Worm (Caenorhabditis elegans): ENCODE measurements around the gene ham-2.
A peak's percentile ranks its signal among the peaks of the same experiment; 100 is the strongest.

ham-2 gene

ce11 chrX:4523315-4523714 lies 31.2 kb upstream of the ham-2 start:
- TF ChIP-seq ets-7 (tag; optimal IDR thresholded peaks at IDR 0.05) (no peak), hmbx-1 (tag; optimal IDR thresholded peaks at IDR 0.05) (no peak), ama-1 (optimal IDR thresholded peaks at IDR 0.05) (no peak), tbx-37 (GFP tag; conservative IDR thresholded peaks at IDR 0.05) (no peak), tra-4 (tag; optimal IDR thresholded peaks at IDR 0.05) (no peak), sea-1 (GFP tag; conservative IDR thresholded peaks at IDR 0.05) (no peak), B0310.2 (tag; optimal IDR thresholded peaks at IDR 0.05) (no peak), pes-1 (GFP tag; IDR thresholded peaks at IDR 0.05) (no peak)

DNA sequence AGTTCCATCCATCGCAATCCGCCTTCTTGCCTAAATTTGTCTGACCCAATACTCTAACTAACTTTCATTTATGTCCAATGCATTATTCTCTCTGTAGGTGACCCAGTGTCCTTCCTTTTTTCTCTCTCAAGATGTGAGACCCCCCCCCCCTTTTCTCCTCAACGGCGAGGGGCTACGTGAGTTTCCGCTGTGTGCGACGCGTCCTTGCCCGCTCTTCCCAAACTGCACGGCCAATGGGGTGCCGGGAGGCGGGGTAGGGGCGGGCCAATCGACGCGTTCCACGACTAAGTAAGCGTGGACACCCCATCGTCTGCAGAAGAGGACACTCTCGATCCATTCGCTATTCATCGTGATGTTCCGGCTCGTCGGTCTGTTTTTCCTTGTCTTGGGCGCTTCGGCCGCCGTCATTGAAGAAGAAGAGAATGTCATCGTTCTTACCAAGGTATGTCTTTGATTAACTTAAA lies 30.6 kb upstream of the ham-2 start, which contains the start of gene pdi-2:
TSS of gene pdi-2 (plus strand) at position 269 of the 464 bp plus-strand sequence.
- TF ChIP-seq ceh-36 (tag; optimal IDR thresholded peaks at IDR 0.05) (no peak), tbx-37 (GFP tag; conservative IDR thresholded peaks at IDR 0.05) (0 out of 2 replicates have a peak, but pooled peaks have one; percentile 36), hmg-4 (GFP tag; optimal IDR thresholded peaks at IDR 0.05) (peak; percentile 90), ceh-13 (GFP tag; optimal IDR thresholded peaks at IDR 0.05) (no peak), scrt-1 (GFP tag; IDR thresholded peaks at IDR 0.05) (peak; percentile 53; the same call in 1 of the 2 replicates), pes-1 (GFP tag; IDR thresholded peaks at IDR 0.05) (peak; percentile 46), ama-1 (optimal IDR thresholded peaks at IDR 0.05) (peak; percentile 32), F13C5.2 (tag; optimal IDR thresholded peaks at IDR 0.05) (peak; percentile 76), flt-1 (GFP tag; IDR thresholded peaks at IDR 0.05) (peak; percentile 40; the same call in 1 of the 2 replicates), sea-1 (GFP tag; conservative IDR thresholded peaks at IDR 0.05) (0 out of 2 replicates have a peak, but pooled peaks have one; percentile 20), B0310.2 (tag; optimal IDR thresholded peaks at IDR 0.05) (peak; percentile 71), hmbx-1 (tag; optimal IDR thresholded peaks at IDR 0.05) (no peak), aly-1 (tag; optimal IDR thresholded peaks at IDR 0.05) (no peak)

DNA sequence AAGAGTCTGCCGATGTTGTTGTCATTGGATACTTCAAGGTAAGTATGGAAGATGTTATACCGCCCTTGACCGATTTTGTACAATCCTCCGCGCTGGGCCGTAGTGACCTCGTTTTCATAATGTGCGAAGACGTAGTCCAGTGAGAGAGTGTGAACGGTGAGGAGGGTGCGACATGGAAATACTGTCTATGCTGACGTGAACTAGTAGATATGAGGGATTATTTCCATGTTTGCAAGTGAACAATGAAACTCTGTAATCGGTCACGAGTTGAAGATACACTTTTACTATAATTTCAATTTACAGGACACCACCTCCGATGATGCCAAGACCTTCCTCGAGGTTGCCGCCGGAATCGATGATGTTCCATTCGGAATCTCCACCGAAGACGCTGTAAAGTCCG lies 29.6 kb upstream of the ham-2 start:
- TF ChIP-seq pes-1 (GFP tag; IDR thresholded peaks at IDR 0.05) (0 out of 2 replicates have a peak, but pooled peaks have one; percentile 12), tbx-37 (GFP tag; conservative IDR thresholded peaks at IDR 0.05) (no peak)

- TF ChIP-seq hnd-1 (tag; optimal IDR thresholded peaks at IDR 0.05) = no peak
- no peak for TF ChIP-seq ceh-36 (tag; optimal IDR thresholded peaks at IDR 0.05)
- TF ChIP-seq tra-4 (tag; optimal IDR thresholded peaks at IDR 0.05) = no peak
- no peak for TF ChIP-seq flt-1 (GFP tag; IDR thresholded peaks at IDR 0.05)
- no peak for TF ChIP-seq ceh-13 (GFP tag; optimal IDR thresholded peaks at IDR 0.05)
- no peak for TF ChIP-seq hmg-4 (GFP tag; optimal IDR thresholded peaks at IDR 0.05)
- TF ChIP-seq ets-7 (tag; optimal IDR thresholded peaks at IDR 0.05) = no peak
Observed at ce11 chrX:4526412-4526811, 28.1 kb upstream of the ham-2 start.

- TF ChIP-seq ets-7 (tag; optimal IDR thresholded peaks at IDR 0.05) (no peak), ama-1 (optimal IDR thresholded peaks at IDR 0.05) (no peak), ceh-13 (GFP tag; optimal IDR thresholded peaks at IDR 0.05) (no peak), sea-1 (GFP tag; conservative IDR thresholded peaks at IDR 0.05) (no peak), hmg-4 (GFP tag; optimal IDR thresholded peaks at IDR 0.05) (no peak)
Observed at ce11 chrX:4528905-4529304, 25.6 kb upstream of the ham-2 start.

DNA sequence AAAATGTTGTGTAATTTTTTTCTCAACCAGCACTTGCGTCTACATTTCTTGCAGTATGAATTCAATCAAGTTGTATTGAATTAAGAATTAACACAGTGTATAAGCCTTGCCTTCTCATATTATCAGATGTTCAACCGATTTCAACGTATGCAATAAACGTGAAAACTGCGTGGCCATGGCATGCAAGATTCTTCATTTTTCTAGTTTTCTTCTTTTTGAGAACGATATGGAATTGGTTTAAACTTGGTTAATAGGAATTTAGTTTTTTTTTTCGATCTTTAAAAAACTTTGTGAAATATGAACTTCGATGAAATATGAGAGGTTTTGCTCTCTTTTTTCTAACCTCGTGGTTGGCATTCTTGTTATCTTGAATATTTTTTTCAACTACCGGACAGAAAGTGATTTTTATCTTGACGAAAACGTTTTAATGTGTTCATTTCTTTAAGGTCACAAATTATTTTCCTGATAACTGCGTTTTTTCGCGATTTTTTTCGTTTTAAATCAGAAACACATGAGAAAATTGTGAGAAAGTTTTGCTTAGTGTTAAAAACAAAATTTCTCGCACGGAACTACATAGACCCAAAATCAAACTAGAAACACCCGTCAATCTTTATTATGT lies 23.9 kb upstream of the ham-2 start:
- TF ChIP-seq tbx-37 (GFP tag; conservative IDR thresholded peaks at IDR 0.05) = no peak

- TF ChIP-seq sea-1 (GFP tag; conservative IDR thresholded peaks at IDR 0.05) (no peak), pes-1 (GFP tag; IDR thresholded peaks at IDR 0.05) (no peak), ama-1 (optimal IDR thresholded peaks at IDR 0.05) (no peak), hmg-4 (GFP tag; optimal IDR thresholded peaks at IDR 0.05) (peak; percentile 19), B0310.2 (tag; optimal IDR thresholded peaks at IDR 0.05) (no peak), tbx-11 (GFP tag; IDR thresholded peaks at IDR 0.05) (no peak)
Observed at ce11 chrX:4532160-4532741, 22.2 kb upstream of the ham-2 start, which contains the start of gene nhr-35. TSS of gene nhr-35 (plus strand) at chrX:4532691.

DNA sequence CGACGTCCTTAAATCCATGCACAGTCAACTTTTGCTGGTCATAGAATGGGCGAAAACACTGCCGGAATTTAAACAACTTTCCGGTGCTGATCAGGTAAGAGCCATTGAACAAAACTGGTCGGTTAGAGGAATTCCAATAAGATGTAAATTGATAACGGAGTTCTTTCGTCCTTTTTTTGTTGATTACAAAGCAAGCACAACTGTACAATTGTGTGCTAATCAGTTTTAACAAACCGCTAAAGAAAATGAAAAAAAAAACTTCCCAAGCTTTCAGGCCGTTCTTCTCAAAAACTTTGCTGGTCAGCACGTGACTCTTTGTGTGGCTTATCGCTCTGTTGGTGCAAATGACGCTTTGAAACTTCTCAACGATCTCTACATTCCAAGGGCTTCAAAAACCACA lies 20.4 kb upstream of the ham-2 start:
- no peak for TF ChIP-seq pes-1 (GFP tag; IDR thresholded peaks at IDR 0.05)
- TF ChIP-seq aly-1 (tag; optimal IDR thresholded peaks at IDR 0.05) = no peak
- no peak for TF ChIP-seq ceh-36 (tag; optimal IDR thresholded peaks at IDR 0.05)
- no peak for TF ChIP-seq tra-4 (tag; optimal IDR thresholded peaks at IDR 0.05)
- no peak for TF ChIP-seq F13C5.2 (tag; optimal IDR thresholded peaks at IDR 0.05)
- no peak for TF ChIP-seq ceh-13 (GFP tag; optimal IDR thresholded peaks at IDR 0.05)

DNA sequence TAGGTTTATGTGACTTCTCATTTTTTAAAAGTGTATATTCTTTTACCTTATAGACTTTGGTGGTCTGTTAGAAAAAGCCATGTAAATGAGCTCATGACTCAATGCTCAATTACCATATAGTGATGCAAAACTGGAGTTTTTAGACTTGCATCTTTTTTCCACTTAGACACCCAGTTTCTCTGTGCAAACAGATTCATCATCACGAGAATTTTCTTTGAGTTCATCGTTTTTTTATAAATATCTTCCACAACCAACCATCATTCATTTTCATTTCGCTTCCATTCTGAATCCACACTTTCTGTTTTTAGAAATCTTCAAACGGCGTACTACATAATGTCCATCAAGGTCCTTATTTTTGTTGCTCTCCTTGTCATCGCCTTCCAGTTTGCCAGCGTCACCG lies 9.9 kb upstream of the ham-2 start, which contains the start of gene C07A12.2:
TSS of gene C07A12.2 (plus strand) at position 301 of the 400 bp plus-strand sequence.
- TF ChIP-seq flt-1 (GFP tag; IDR thresholded peaks at IDR 0.05) = no peak
- no peak for TF ChIP-seq tbx-37 (GFP tag; conservative IDR thresholded peaks at IDR 0.05)
- no peak for TF ChIP-seq pes-1 (GFP tag; IDR thresholded peaks at IDR 0.05)
- no peak for TF ChIP-seq hmbx-1 (tag; optimal IDR thresholded peaks at IDR 0.05)

Measured in whole organism, early embryonic.